Worm (Caenorhabditis elegans) whole organism, L4 larva: ENCODE data around the gene mlt-11.

Experiments used
- ama-1 ChIP-seq: fragments of 150-350 bp; optimal IDR thresholded peaks from 2 replicates; lab custom pipeline; 2014; ENCODE audit warnings: inconsistent platforms, mixed read lengths
- nhr-25 ChIP-seq: sonication (generic microtip); optimal IDR thresholded peaks from 2 replicates; lab custom pipeline; 2017; ENCODE audit warnings: missing genetic modification characterization, mild to moderate bottlenecking, missing compliant biosample characterization, antibody characterized with exemption, moderate library complexity, borderline replicate concordance; ENCODE audit not compliant: insufficient read depth
- nhr-28 ChIP-seq: fragments of 150-350 bp; optimal IDR thresholded peaks from 2 replicates; lab custom pipeline; 2014; ENCODE audit warnings: missing biosample characterization, missing genetic modification characterization

ce11 chrV:20716830-20717441 lies 49.9 kb downstream of the mlt-11 start:
- no peak for TF ChIP-seq nhr-25 (tag; lab: Kevin White, UChicago)
- no peak for TF ChIP-seq nhr-28
- peak; percentile 64 for TF ChIP-seq ama-1 (lab: Kevin White, UChicago)
